Fruit fly (Drosophila melanogaster): ENCODE measurements around the gene CG7730.

- TF ChIP-seq Pif1B (GFP tag; optimal IDR thresholded peaks at IDR 0.05) (no peak), CG10348 (GFP tag; IDR thresholded peaks at IDR 0.05) (no peak), CG14655 (GFP tag; optimal IDR thresholded peaks at IDR 0.05) (no peak), CG17806 (tag; optimal IDR thresholded peaks at IDR 0.05) (no peak), fd96Ca (GFP tag; IDR thresholded peaks at IDR 0.05) (no peak), CG34367 (tag; optimal IDR thresholded peaks at IDR 0.05) (no peak), CG4496 (GFP tag; IDR thresholded peaks at IDR 0.05) (no peak), Pif1A (GFP tag; optimal IDR thresholded peaks at IDR 0.05) (no peak), EcR (GFP tag; optimal IDR thresholded peaks at IDR 0.05) (no peak)
Measured at dm6 chr3L:17077273-17077672, 50.0 kb downstream of the CG7730 start.
